Fruit fly (Drosophila melanogaster): ENCODE results near the gene CG2694.
A peak's percentile ranks its signal among the peaks of the same experiment; 100 is the strongest.

CG2694 gene

DNA sequence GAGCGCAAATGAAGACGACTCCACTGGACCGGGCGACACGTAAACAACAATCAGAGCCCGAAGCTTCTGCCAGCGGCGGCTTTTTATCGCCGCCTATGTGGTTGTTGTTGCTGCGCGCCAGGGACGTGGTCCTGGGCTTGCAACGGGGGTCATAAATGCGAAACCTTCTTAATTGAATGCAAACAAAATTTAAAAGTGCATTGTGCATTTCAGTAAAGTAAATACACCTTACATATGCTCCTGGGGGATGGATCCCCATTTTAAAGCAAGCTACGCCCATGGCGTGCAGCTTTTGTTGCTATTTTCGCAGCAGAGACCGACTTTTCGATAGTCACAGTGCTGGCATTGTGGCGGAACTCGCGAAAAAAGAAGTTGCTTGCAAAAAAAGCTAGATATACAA, 10.2 kb upstream of the CG2694 start, which contains the start of gene Ugalt (continued):
- TF ChIP-seq abd-A (tag; optimal IDR thresholded peaks at IDR 0.05), result peak; percentile 100
- peak; percentile 100 for TF ChIP-seq CG11247 (GFP tag; IDR thresholded peaks at IDR 0.05)
- peak; percentile 100 for TF ChIP-seq CG17568 (GFP tag; optimal IDR thresholded peaks at IDR 0.05)
- peak; percentile 100 for TF ChIP-seq chm (GFP tag; IDR thresholded peaks at IDR 0.05)
- TF ChIP-seq CG9932 (GFP tag; IDR thresholded peaks at IDR 0.05), result peak; percentile 100
- peak; percentile 99 for TF ChIP-seq D19A (tag; optimal IDR thresholded peaks at IDR 0.05)
- peak; percentile 100 for TF ChIP-seq CG9215 (GFP tag; IDR thresholded peaks at IDR 0.05)
- TF ChIP-seq en (GFP tag; optimal IDR thresholded peaks at IDR 0.05), result peak; percentile 100
- peak; percentile 100 for TF ChIP-seq Doc2 (GFP tag; IDR thresholded peaks at IDR 0.05)
- peak; percentile 100 for TF ChIP-seq gt (GFP tag; IDR thresholded peaks at IDR 0.05)
- TF ChIP-seq pfk (GFP tag; optimal IDR thresholded peaks at IDR 0.05), result peak; percentile 89
- TF ChIP-seq zen2 (GFP tag; IDR thresholded peaks at IDR 0.05; ENCODE audit: partially characterized antibody), result no peak
- peak; percentile 100 for TF ChIP-seq Atf-2 (GFP tag; optimal IDR thresholded peaks at IDR 0.05)
- TF ChIP-seq CkIIα-i1 (GFP tag; IDR thresholded peaks at IDR 0.05), result peak; percentile 100
- peak; percentile 96 for TF ChIP-seq CG5180 (GFP tag; optimal IDR thresholded peaks at IDR 0.05)
- TF ChIP-seq D (optimal IDR thresholded peaks at IDR 0.05), result no peak
- peak; percentile 100 for TF ChIP-seq D (GFP tag; optimal IDR thresholded peaks at IDR 0.05)
- peak; percentile 63 to 84 for TF ChIP-seq crp (GFP tag; optimal IDR thresholded peaks at IDR 0.05)
- peak; percentile 100 for TF ChIP-seq CG33213 (GFP tag; optimal IDR thresholded peaks at IDR 0.05)
- no peak for TF ChIP-seq CG34224 (GFP tag; IDR thresholded peaks at IDR 0.05; ENCODE audit: partially characterized antibody)
- peak; percentile 100 for TF ChIP-seq NC2α (GFP tag; optimal IDR thresholded peaks at IDR 0.05)
- peak; percentile 96 for TF ChIP-seq CG14965 (GFP tag; optimal IDR thresholded peaks at IDR 0.05; ENCODE audit: borderline replicate concordance)
- TF ChIP-seq CG6272 (GFP tag; IDR thresholded peaks at IDR 0.05), result peak; percentile 100
- TF ChIP-seq ara (GFP tag; IDR thresholded peaks at IDR 0.05), result peak; percentile 100
- peak; percentile 100 for TF ChIP-seq Lhr (GFP tag; optimal IDR thresholded peaks at IDR 0.05)
- peak; percentile 100 for TF ChIP-seq stc (GFP tag; IDR thresholded peaks at IDR 0.05)
- peak; percentile 100 for TF ChIP-seq CHES-1-like (GFP tag; optimal IDR thresholded peaks at IDR 0.05)
- peak; percentile 100 for TF ChIP-seq grau (tag; optimal IDR thresholded peaks at IDR 0.05)
- TF ChIP-seq Lim3 (GFP tag; IDR thresholded peaks at IDR 0.05), result peak; percentile 100
- peak; percentile 100 for TF ChIP-seq gsb (GFP tag; IDR thresholded peaks at IDR 0.05)
- TF ChIP-seq CG17829 (tag; optimal IDR thresholded peaks at IDR 0.05), result peak; percentile 100
- 0 out of 4 replicates have a peak, but pooled peaks have one; percentile 24 for TF ChIP-seq Dll (GFP tag; IDR thresholded peaks at IDR 0.05; ENCODE audit: partially characterized antibody)
- peak; percentile 100 for TF ChIP-seq HLH54F (GFP tag; optimal IDR thresholded peaks at IDR 0.05)
- TF ChIP-seq tll (GFP tag; optimal IDR thresholded peaks at IDR 0.05), result peak in 1 of 2 experiments; percentile 95
- TF ChIP-seq Hr39 (optimal IDR thresholded peaks at IDR 0.05), result no peak
- peak; percentile 100 for TF ChIP-seq CG18599 (GFP tag; optimal IDR thresholded peaks at IDR 0.05)
- TF ChIP-seq CG10979 (tag; optimal IDR thresholded peaks at IDR 0.05), result peak; percentile 100
- peak; percentile 100 for TF ChIP-seq CG30403 (GFP tag; optimal IDR thresholded peaks at IDR 0.05)
- peak; percentile 100 for TF ChIP-seq CG1792 (GFP tag; optimal IDR thresholded peaks at IDR 0.05)
- TF ChIP-seq fd96Cb (tag; optimal IDR thresholded peaks at IDR 0.05), result peak; percentile 100
- TF ChIP-seq CG10147 (GFP tag; optimal IDR thresholded peaks at IDR 0.05), result peak; percentile 100
- peak; percentile 100 for TF ChIP-seq CG32767 (GFP tag; IDR thresholded peaks at IDR 0.05)
- 0 out of 2 replicates have a peak, but pooled peaks have one; percentile 12 for TF ChIP-seq Scr (GFP tag; IDR thresholded peaks at IDR 0.05; ENCODE audit: partially characterized antibody)
- peak; percentile 100 for TF ChIP-seq Fer3 (tag; optimal IDR thresholded peaks at IDR 0.05)
- peak; percentile 100 for TF ChIP-seq nmo (GFP tag; optimal IDR thresholded peaks at IDR 0.05)
- peak; percentile 100 for TF ChIP-seq pum (GFP tag; optimal IDR thresholded peaks at IDR 0.05)
- TF ChIP-seq tin (GFP tag; optimal IDR thresholded peaks at IDR 0.05), result peak; percentile 100
- TF ChIP-seq Nf-YA (GFP tag; IDR thresholded peaks at IDR 0.05), result peak; percentile 100
- peak; percentile 100 for TF ChIP-seq row (GFP tag; IDR thresholded peaks at IDR 0.05)
- TF ChIP-seq CG4424 (GFP tag; optimal IDR thresholded peaks at IDR 0.05), result peak; percentile 100
- peak; percentile 100 for TF ChIP-seq HmgZ (tag; optimal IDR thresholded peaks at IDR 0.05)
